Worm (Caenorhabditis elegans) whole organism, mixed stage, embryonic: ENCODE data around the gene srh-136.

Source experiments
- snpc-4 ChIP-seq: fragments of 150-350 bp; optimal IDR thresholded peaks from 2 replicates; lab custom pipeline; 2014; ENCODE audit warnings: missing biosample characterization, missing genetic modification characterization
- unc-62 ChIP-seq: fragments of 150-350 bp; optimal IDR thresholded peaks from 2 replicates; lab custom pipeline; 2014; ENCODE audit warnings: missing biosample characterization, missing genetic modification reagents, missing genetic modification characterization

ce11 chrV:16535172-16535571 is 37.8 kb upstream of the srh-136 start, which contains the start of gene Y32B12B.8:
- TF ChIP-seq snpc-4: no peak
- no peak for TF ChIP-seq unc-62 (GFP tag; lab: Kevin White, UChicago)
